Worm (Caenorhabditis elegans): ENCODE results near the gene pei-2.

- no peak for TF ChIP-seq lsy-2 (tag; optimal IDR thresholded peaks at IDR 0.05)
- no peak for TF ChIP-seq nhr-76 (tag; optimal IDR thresholded peaks at IDR 0.05)
- no peak for TF ChIP-seq ztf-11 (tag; optimal IDR thresholded peaks at IDR 0.05)
- TF ChIP-seq bed-3 (GFP tag; optimal IDR thresholded peaks at IDR 0.05), result no peak
- TF ChIP-seq elt-3 (tag; optimal IDR thresholded peaks at IDR 0.05), result no peak
- no peak for TF ChIP-seq unc-39 (tag; optimal IDR thresholded peaks at IDR 0.05)
Observed at ce11 chrV:983120-983519, 40.1 kb downstream of the pei-2 start.
